Fruit fly (Drosophila melanogaster) whole organism, adult: ENCODE data around the gene Dip-B.
A peak's percentile ranks its signal among the peaks of the same experiment; 100 is the strongest.

Experiments used
- CG33017 ChIP-seq: fragments of 200-800 bp; sonication (Bioruptor generic); optimal IDR thresholded peaks from 2 replicates; lab custom pipeline; 2018; ENCODE audit warnings: missing biosample characterization, mild to moderate bottlenecking, missing genetic modification characterization, moderate library complexity
- CG7101 ChIP-seq: fragments of 200-800 bp; sonication (Bioruptor generic); optimal IDR thresholded peaks from 2 replicates; lab custom pipeline; 2018; ENCODE audit warnings: missing biosample characterization, mild to moderate bottlenecking, missing genetic modification characterization, moderate library complexity
- Clk ChIP-seq: fragments of 200-800 bp; sonication (Bioruptor generic); optimal IDR thresholded peaks from 2 replicates; lab custom pipeline; 2017; ENCODE audit warnings: missing biosample characterization, missing genetic modification characterization
- Crg-1 ChIP-seq: fragments of 200-800 bp; sonication (Bioruptor generic); optimal IDR thresholded peaks from 2 replicates; lab custom pipeline; 2016; ENCODE audit warnings: missing biosample characterization, missing genetic modification characterization
- bab1 ChIP-seq: fragments of 200-800 bp; sonication (Bioruptor generic); optimal IDR thresholded peaks from 3 replicates; lab custom pipeline; 2019; ENCODE audit warnings: missing biosample characterization, mild to moderate bottlenecking, missing genetic modification characterization, moderate library complexity
- cic ChIP-seq: fragments of 200-800 bp; sonication (Bioruptor generic); optimal IDR thresholded peaks from 2 replicates; lab custom pipeline; 2017; ENCODE audit warnings: missing biosample characterization, mild to moderate bottlenecking, missing genetic modification characterization, moderate library complexity
- tj ChIP-seq: fragments of 200-800 bp; sonication (Bioruptor generic); optimal IDR thresholded peaks from 3 replicates; lab custom pipeline; 2017; ENCODE audit warnings: missing biosample characterization, mild to moderate bottlenecking, missing genetic modification characterization, moderate library complexity
- toe ChIP-seq: fragments of 200-800 bp; sonication (Bioruptor generic); optimal IDR thresholded peaks from 2 replicates; lab custom pipeline; 2016; ENCODE audit warnings: missing biosample characterization, missing genetic modification characterization

DNA sequence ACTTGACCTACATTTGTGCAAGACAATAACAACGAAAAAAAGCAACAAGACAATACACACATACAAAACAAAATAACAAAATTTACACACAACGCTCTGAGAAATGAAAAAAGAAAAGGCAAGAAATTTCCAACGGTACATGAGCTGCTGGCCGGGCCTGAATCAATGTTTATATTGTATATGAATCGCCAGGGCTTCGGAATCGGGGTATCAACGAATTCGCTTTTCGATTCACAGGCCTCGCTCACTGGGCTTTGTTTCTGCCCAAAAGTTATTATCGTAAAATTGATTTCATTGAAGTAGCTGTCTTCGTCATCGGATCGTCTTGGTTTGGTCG lies 34.3 kb downstream of the Dip-B start:
- no peak for TF ChIP-seq CG7101 (tag; lab: Kevin White, UChicago)
- no peak for TF ChIP-seq Clk (GFP tag; lab: Kevin White, UChicago)
- no peak for TF ChIP-seq CG33017 (tag; lab: Kevin White, UChicago)
- no peak for TF ChIP-seq cic (GFP tag; lab: Kevin White, UChicago)
- no peak for TF ChIP-seq bab1
- no peak for TF ChIP-seq Crg-1 (GFP tag; lab: Kevin White, UChicago)
- TF ChIP-seq toe (GFP tag; lab: Kevin White, UChicago): no peak
- peak; percentile 6 for TF ChIP-seq tj (GFP tag; lab: Kevin White, UChicago)
